Worm (Caenorhabditis elegans) whole organism, late embryonic: ENCODE measurements around the gene wrt-4.

ENCODE experiments used
- C08G9.2 ChIP-seq: sonication (generic microtip); optimal IDR thresholded peaks from 2 replicates; lab custom pipeline; 2016; ENCODE audit warnings: mild to moderate bottlenecking, missing genetic modification characterization, moderate library complexity, missing compliant biosample characterization
- F13H6.1 ChIP-seq: sonication (generic microtip); optimal IDR thresholded peaks from 2 replicates; lab custom pipeline; 2016; ENCODE audit warnings: missing genetic modification characterization, missing compliant biosample characterization
- K09A11.1 ChIP-seq: sonication (generic microtip); optimal IDR thresholded peaks from 2 replicates; lab custom pipeline; 2017; ENCODE audit warnings: antibody characterized with exemption, mild to moderate bottlenecking, missing genetic modification characterization, missing compliant biosample characterization; ENCODE audit not compliant: insufficient read depth
- T23F11.4 ChIP-seq: fragments of 200-800 bp; sonication (Bioruptor generic); optimal IDR thresholded peaks from 2 replicates; lab custom pipeline; 2018; ENCODE audit warnings: mild to moderate bottlenecking, missing genetic modification characterization, missing compliant biosample characterization
- Y22D7AL.16 ChIP-seq: sonication (generic microtip); optimal IDR thresholded peaks from 2 replicates; lab custom pipeline; 2016; ENCODE audit warnings: missing genetic modification characterization, missing compliant biosample characterization
- ahr-1 ChIP-seq: sonication (generic microtip); optimal IDR thresholded peaks from 2 replicates; lab custom pipeline; 2016; ENCODE audit warnings: missing genetic modification characterization, missing compliant biosample characterization
- ama-1 ChIP-seq: fragments of 150-350 bp; optimal IDR thresholded peaks from 2 replicates; lab custom pipeline; 2014
- ceh-24 ChIP-seq: sonication (generic microtip); optimal IDR thresholded peaks from 2 replicates; lab custom pipeline; 2016; ENCODE audit warnings: mild to moderate bottlenecking, missing genetic modification characterization, missing compliant biosample characterization
- ceh-30 ChIP-seq: fragments of 150-350 bp; optimal IDR thresholded peaks from 2 replicates; lab custom pipeline; 2014; ENCODE audit warnings: missing biosample characterization, missing genetic modification characterization
- ceh-31 ChIP-seq: sonication (generic microtip); optimal IDR thresholded peaks from 2 replicates; lab custom pipeline; 2016; ENCODE audit warnings: missing genetic modification characterization, missing compliant biosample characterization
- ceh-34 ChIP-seq: sonication (generic microtip); optimal IDR thresholded peaks from 2 replicates; lab custom pipeline; 2016; ENCODE audit warnings: mild to moderate bottlenecking, missing genetic modification characterization, missing compliant biosample characterization
- ceh-45 ChIP-seq: fragments of 200-800 bp; sonication (Bioruptor generic); IDR thresholded peaks from 2 replicates; pipeline ENCODE4 v1.3.6; 2022; ENCODE audit warnings: missing genetic modification reagents, missing genetic modification characterization, missing compliant biosample characterization
- ceh-48 ChIP-seq: sonication (generic microtip); optimal IDR thresholded peaks from 2 replicates; lab custom pipeline; 2016; ENCODE audit warnings: missing genetic modification characterization, inconsistent platforms, missing compliant biosample characterization
- ceh-9 ChIP-seq: sonication (generic microtip); optimal IDR thresholded peaks from 2 replicates; lab custom pipeline; 2016; ENCODE audit warnings: mild to moderate bottlenecking, missing genetic modification characterization, inconsistent platforms, missing compliant biosample characterization
- dmd-4 ChIP-seq: sonication (generic microtip); optimal IDR thresholded peaks from 2 replicates; lab custom pipeline; 2016; ENCODE audit warnings: borderline replicate concordance, missing genetic modification characterization, missing compliant biosample characterization
- elt-2 ChIP-seq: sonication (generic microtip); optimal IDR thresholded peaks from 2 replicates; lab custom pipeline; 2016; ENCODE audit warnings: missing genetic modification reagents, missing genetic modification characterization, missing compliant biosample characterization
- elt-4 ChIP-seq: sonication (generic microtip); optimal IDR thresholded peaks from 2 replicates; lab custom pipeline; 2016; ENCODE audit warnings: missing genetic modification characterization, missing compliant biosample characterization
- gmeb-2 ChIP-seq: sonication (generic microtip); optimal IDR thresholded peaks from 2 replicates; lab custom pipeline; 2016; ENCODE audit warnings: missing genetic modification characterization, inconsistent platforms, missing compliant biosample characterization
- hlh-15 ChIP-seq: sonication (generic microtip); optimal IDR thresholded peaks from 2 replicates; lab custom pipeline; 2016; ENCODE audit warnings: missing genetic modification characterization, missing compliant biosample characterization
- hlh-30 ChIP-seq: sonication (generic microtip); optimal IDR thresholded peaks from 2 replicates; lab custom pipeline; 2017; ENCODE audit warnings: antibody characterized with exemption, missing genetic modification characterization, missing compliant biosample characterization; ENCODE audit not compliant: insufficient read depth
- hlh-6 ChIP-seq: sonication (generic microtip); optimal IDR thresholded peaks from 2 replicates; lab custom pipeline; 2016; ENCODE audit warnings: missing genotype, missing genetic modification characterization, missing compliant biosample characterization
- hlh-8 ChIP-seq: sonication (generic microtip); optimal IDR thresholded peaks from 2 replicates; lab custom pipeline; 2016; ENCODE audit warnings: missing genotype, missing genetic modification characterization, missing compliant biosample characterization
- lin-11 ChIP-seq: fragments of 200-800 bp; sonication (Bioruptor generic); optimal IDR thresholded peaks from 2 replicates; lab custom pipeline; 2018; ENCODE audit warnings: mild to moderate bottlenecking, missing genetic modification characterization, missing compliant biosample characterization
- nfya-1 ChIP-seq: sonication (generic microtip); optimal IDR thresholded peaks from 2 replicates; lab custom pipeline; 2017; ENCODE audit warnings: missing genetic modification characterization, mild to moderate bottlenecking, missing compliant biosample characterization, antibody characterized with exemption, moderate library complexity
- nhr-11 ChIP-seq: fragments of 150-350 bp; optimal IDR thresholded peaks from 2 replicates; lab custom pipeline; 2014; ENCODE audit warnings: missing biosample characterization, missing genetic modification characterization
- npax-4 ChIP-seq: sonication (generic microtip); optimal IDR thresholded peaks from 2 replicates; lab custom pipeline; 2016; ENCODE audit warnings: missing genetic modification characterization, missing compliant biosample characterization
- pag-3 ChIP-seq: sonication (generic microtip); optimal IDR thresholded peaks from 2 replicates; lab custom pipeline; 2016; ENCODE audit warnings: missing compliant biosample characterization, missing genetic modification characterization, borderline replicate concordance
- pat-9 ChIP-seq: fragments of 200-800 bp; sonication (Bioruptor generic); optimal IDR thresholded peaks from 2 replicates; lab custom pipeline; 2018; ENCODE audit warnings: mild to moderate bottlenecking, missing genetic modification characterization, moderate library complexity, missing compliant biosample characterization
- pax-1 ChIP-seq: fragments of 150-350 bp; optimal IDR thresholded peaks from 2 replicates; lab custom pipeline; 2014; ENCODE audit warnings: missing biosample characterization, missing genetic modification characterization
- pros-1 ChIP-seq: fragments of 150-350 bp; optimal IDR thresholded peaks from 2 replicates; lab custom pipeline; 2014; ENCODE audit warnings: missing biosample characterization, missing genetic modification reagents, missing genetic modification characterization
- rnt-1 ChIP-seq: sonication (generic microtip); optimal IDR thresholded peaks from 2 replicates; lab custom pipeline; 2016; ENCODE audit warnings: missing genetic modification characterization, missing compliant biosample characterization
- sdc-2 ChIP-seq: sonication (generic microtip); optimal IDR thresholded peaks from 2 replicates; lab custom pipeline; 2016; ENCODE audit warnings: missing genotype, missing genetic modification characterization, missing compliant biosample characterization
- syd-9 ChIP-seq: sonication (generic microtip); optimal IDR thresholded peaks from 2 replicates; lab custom pipeline; 2016; ENCODE audit warnings: mild to moderate bottlenecking, missing genetic modification characterization, moderate library complexity, missing compliant biosample characterization
- tbx-2 ChIP-seq: sonication (generic microtip); optimal IDR thresholded peaks from 2 replicates; lab custom pipeline; 2016; ENCODE audit warnings: missing genetic modification characterization, missing compliant biosample characterization
- ttx-3 ChIP-seq: sonication (generic microtip); optimal IDR thresholded peaks from 2 replicates; lab custom pipeline; 2016; ENCODE audit warnings: missing genetic modification reagents, missing genetic modification characterization, missing compliant biosample characterization
- unc-3 ChIP-seq, 2 experiments: fragments of 200-800 bp in 1 of 2; sonication (Bioruptor generic) in 1 of 2; sonication (generic microtip) in 1 of 2; conservative IDR thresholded peaks in 1 of 2; optimal IDR thresholded peaks in 1 of 2; 2 replicates each; pipeline versions ENCODE4 v1.3.6 to Lab custom; 2016 to 2022; ENCODE audit warnings: missing compliant biosample characterization in 2 of 2, missing genetic modification characterization in 2 of 2, missing genetic modification reagents in 1 of 2
- unc-86 ChIP-seq: sonication (generic microtip); optimal IDR thresholded peaks from 2 replicates; lab custom pipeline; 2016; ENCODE audit warnings: missing genetic modification characterization, missing compliant biosample characterization
- zip-5 ChIP-seq: sonication (generic microtip); optimal IDR thresholded peaks from 2 replicates; lab custom pipeline; 2016; ENCODE audit warnings: missing genetic modification characterization, missing compliant biosample characterization

The wrt-4 gene

DNA sequence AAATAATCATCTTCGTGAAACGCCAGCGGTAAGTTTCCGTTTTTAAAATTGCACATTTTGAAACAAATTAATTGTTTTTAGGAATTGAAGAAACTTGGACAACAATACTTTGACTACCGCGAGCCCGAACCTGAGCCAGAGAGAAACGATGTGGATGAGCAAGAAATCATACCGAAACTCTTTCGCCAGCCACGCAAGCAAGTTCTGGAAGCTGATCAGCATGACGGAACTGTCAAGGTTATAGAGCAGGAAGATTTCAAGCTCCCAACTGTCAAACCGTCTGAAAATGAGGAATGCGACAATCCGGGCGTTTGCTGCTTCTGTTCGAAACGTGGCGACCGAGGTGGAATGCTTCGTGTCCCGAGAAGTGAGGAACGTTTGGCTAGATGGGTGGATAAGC lies 26.7 kb downstream of the wrt-4 start:
- TF ChIP-seq ahr-1 (tag; lab: Kevin White, UChicago) (no peak), ttx-3 (tag; lab: Kevin White, UChicago) (no peak), ceh-45 (no peak), zip-5 (no peak), F13H6.1 (tag; lab: Kevin White, UChicago) (no peak), hlh-15 (tag; lab: Kevin White, UChicago) (no peak), syd-9 (tag; lab: Kevin White, UChicago) (no peak), pros-1 (tag; lab: Kevin White, UChicago) (no peak), ceh-34 (tag; lab: Kevin White, UChicago) (no peak), unc-3 (GFP tag; conservative IDR thresholded peaks at IDR 0.05; lab: Robert Waterston, UW) (no peak), unc-3 (tag; optimal IDR thresholded peaks at IDR 0.05; lab: Kevin White, UChicago) (no peak), pag-3 (tag; lab: Kevin White, UChicago) (no peak), ceh-48 (no peak)
- TF ChIP-seq, all 69 proteins: peak for 0

- TF ChIP-seq ceh-31 (peak; percentile 58), pat-9 (tag; lab: Kevin White, UChicago) (no peak), C08G9.2 (tag; lab: Kevin White, UChicago) (no peak), syd-9 (tag; lab: Kevin White, UChicago) (peak; percentile 16), sdc-2 (tag; lab: Kevin White, UChicago) (peak; percentile 19), tbx-2 (tag; lab: Kevin White, UChicago) (no peak), npax-4 (tag; lab: Kevin White, UChicago) (no peak), rnt-1 (tag; lab: Kevin White, UChicago) (peak; percentile 25), elt-2 (tag; lab: Kevin White, UChicago) (no peak), ceh-24 (tag; lab: Kevin White, UChicago) (no peak), ceh-9 (no peak), ceh-34 (tag; lab: Kevin White, UChicago) (peak; percentile 7), ahr-1 (tag; lab: Kevin White, UChicago) (no peak)
Observed at ce11 chrX:15725566-15726173, 31.4 kb downstream of the wrt-4 start, which contains the start of gene lin-15B. lin-15B (plus strand) TSS chrX:15726123.

ce11 chrX:15724994-15725393 lies 32.1 kb downstream of the wrt-4 start:
- no peak for TF ChIP-seq lin-11
- no peak for TF ChIP-seq gmeb-2 (tag; lab: Kevin White, UChicago)
- TF ChIP-seq C08G9.2 (tag; lab: Kevin White, UChicago): no peak
- no peak for TF ChIP-seq K09A11.1 (tag; lab: Kevin White, UChicago)
- TF ChIP-seq Y22D7AL.16 (tag; lab: Kevin White, UChicago): no peak
- TF ChIP-seq syd-9 (tag; lab: Kevin White, UChicago): no peak
- TF ChIP-seq tbx-2 (tag; lab: Kevin White, UChicago): peak; percentile 2
- no peak for TF ChIP-seq ceh-31
- no peak for TF ChIP-seq pax-1 (tag; lab: Kevin White, UChicago)
- no peak for TF ChIP-seq ceh-24 (tag; lab: Kevin White, UChicago)
- TF ChIP-seq ama-1 (lab: Kevin White, UChicago): no peak
- TF ChIP-seq pag-3 (tag; lab: Kevin White, UChicago): no peak
- no peak for TF ChIP-seq ahr-1 (tag; lab: Kevin White, UChicago)
- TF ChIP-seq hlh-8 (tag; lab: Kevin White, UChicago): no peak
- TF ChIP-seq hlh-30: peak; percentile 67
- no peak for TF ChIP-seq hlh-15 (tag; lab: Kevin White, UChicago)
- TF ChIP-seq dmd-4: no peak
- TF ChIP-seq rnt-1 (tag; lab: Kevin White, UChicago): no peak
- TF ChIP-seq unc-86 (tag; lab: Kevin White, UChicago): no peak
- TF ChIP-seq nfya-1 (tag; lab: Kevin White, UChicago): peak; percentile 54
- no peak for TF ChIP-seq hlh-6
- TF ChIP-seq sdc-2 (tag; lab: Kevin White, UChicago): peak; percentile 62
- TF ChIP-seq nhr-11: no peak
- TF ChIP-seq T23F11.4 (GFP tag; lab: Kevin White, UChicago): no peak
- TF ChIP-seq elt-4 (tag; lab: Kevin White, UChicago): no peak
- TF ChIP-seq ceh-30 (tag; lab: Kevin White, UChicago): no peak
